Worm (Caenorhabditis elegans): Measurements from ENCODE around the gene Y97E10AR.3.

ce11 chrV:8005000-8005399 lies 2.3 kb downstream of the Y97E10AR.3 start, which contains the start of gene Y97E10AR.8:
- TF ChIP-seq lin-39 (tag; optimal IDR thresholded peaks at IDR 0.05) (no peak), nhr-11 (tag; optimal IDR thresholded peaks at IDR 0.05) (no peak)
